Worm (Caenorhabditis elegans) whole organism, late embryonic: ENCODE data around the gene F10C1.23.

Source experiments
- ceh-9 ChIP-seq: sonication (generic microtip); optimal IDR thresholded peaks from 2 replicates; lab custom pipeline; 2016; ENCODE audit warnings: mild to moderate bottlenecking, missing genetic modification characterization, inconsistent platforms, missing compliant biosample characterization
- hlh-13 ChIP-seq: fragments of 200-800 bp; sonication (Bioruptor generic); optimal IDR thresholded peaks from 2 replicates; lab custom pipeline; 2018; ENCODE audit warnings: mild to moderate bottlenecking, missing genetic modification characterization, missing compliant biosample characterization
- hlh-8 ChIP-seq: sonication (generic microtip); optimal IDR thresholded peaks from 2 replicates; lab custom pipeline; 2016; ENCODE audit warnings: missing genotype, missing genetic modification characterization, missing compliant biosample characterization
- lin-11 ChIP-seq: fragments of 200-800 bp; sonication (Bioruptor generic); optimal IDR thresholded peaks from 2 replicates; lab custom pipeline; 2018; ENCODE audit warnings: mild to moderate bottlenecking, missing genetic modification characterization, missing compliant biosample characterization
- pha-4 ChIP-seq: fragments of 150-350 bp; optimal IDR thresholded peaks from 2 replicates; lab custom pipeline; 2018; ENCODE audit warnings: missing biosample characterization, missing genetic modification reagents, missing genetic modification characterization
- pqm-1 ChIP-seq: sonication (generic microtip); optimal IDR thresholded peaks from 2 replicates; lab custom pipeline; 2016; ENCODE audit warnings: missing genetic modification characterization, missing compliant biosample characterization
- sox-4 ChIP-seq: sonication (generic microtip); optimal IDR thresholded peaks from 2 replicates; lab custom pipeline; 2017; ENCODE audit warnings: mild to moderate bottlenecking, missing genetic modification characterization, inconsistent platforms, missing compliant biosample characterization
- syd-9 ChIP-seq: sonication (generic microtip); optimal IDR thresholded peaks from 2 replicates; lab custom pipeline; 2016; ENCODE audit warnings: mild to moderate bottlenecking, missing genetic modification characterization, moderate library complexity, missing compliant biosample characterization

DNA sequence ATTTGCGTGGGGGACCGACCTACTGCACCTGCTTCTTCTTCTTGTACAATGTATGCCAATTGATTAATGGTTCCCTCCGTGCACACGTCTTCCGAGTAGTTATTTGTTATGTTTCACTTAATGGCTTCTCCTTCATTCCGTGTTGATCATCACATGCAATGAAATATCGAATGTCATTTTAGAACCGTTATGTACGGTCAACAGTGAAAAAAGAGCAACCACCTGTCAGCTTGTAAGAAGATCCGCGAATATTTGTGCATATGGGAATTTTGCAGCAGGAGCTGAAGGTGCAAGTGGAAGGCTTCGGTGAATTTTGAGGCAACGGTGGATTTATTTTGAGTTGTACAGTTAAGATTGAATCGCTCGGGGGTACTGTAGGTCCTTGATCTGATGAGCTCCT, 21.2 kb upstream of the F10C1.23 start:
- TF ChIP-seq ceh-9 (tag; lab: Kevin White, UChicago) (no peak), pha-4 (no peak), lin-11 (tag; lab: Kevin White, UChicago) (no peak), hlh-8 (no peak), pqm-1 (no peak), syd-9 (tag; lab: Kevin White, UChicago) (no peak), hlh-13 (GFP tag; lab: Kevin White, UChicago) (no peak), sox-4 (tag; lab: Kevin White, UChicago) (no peak)
